Worm (Caenorhabditis elegans): ENCODE data around the gene B0252.3.

ce11 chrII:6887319-6888005 lies 20.1 kb downstream of the B0252.3 start, which contains the start of gene pmp-2:
- TF ChIP-seq dao-5 (tag; optimal IDR thresholded peaks at IDR 0.05) (no peak), him-1 (tag; optimal IDR thresholded peaks at IDR 0.05) (no peak)
